Fruit fly (Drosophila melanogaster) whole organism, embryonic: ENCODE data around the gene CG5382.

Experiments
- Bgb ChIP-seq: fragments of 200-800 bp; sonication (Bioruptor generic); IDR thresholded peaks from 2 replicates; pipeline ENCODE4 v1.3.6; 2022; ENCODE audit warnings: missing biosample characterization, missing genetic modification characterization; ENCODE audit not compliant: partially characterized antibody
- CG10462 ChIP-seq: fragments of 200-800 bp; sonication (Bioruptor generic); optimal IDR thresholded peaks from 2 replicates; lab custom pipeline; 2016; ENCODE audit warnings: missing biosample characterization, missing genetic modification characterization
- CG10543 ChIP-seq: fragments of 200-800 bp; sonication (Bioruptor generic); optimal IDR thresholded peaks from 3 replicates; lab custom pipeline; 2017; ENCODE audit warnings: missing biosample characterization, mild to moderate bottlenecking, missing genetic modification characterization, moderate library complexity
- CG10979 ChIP-seq: fragments of 200-800 bp; sonication (Bioruptor generic); optimal IDR thresholded peaks from 2 replicates; lab custom pipeline; 2018; ENCODE audit warnings: missing biosample characterization, mild to moderate bottlenecking, missing genetic modification characterization, moderate library complexity
- CG11695 ChIP-seq: fragments of 200-800 bp; sonication (Bioruptor generic); IDR thresholded peaks from 3 replicates; pipeline ENCODE4 v1.3.6; 2022; ENCODE audit warnings: missing biosample characterization, missing genetic modification characterization
- CG13624 ChIP-seq: fragments of 200-800 bp; sonication (Bioruptor generic); optimal IDR thresholded peaks from 2 replicates; lab custom pipeline; 2016; ENCODE audit warnings: missing biosample characterization, missing genetic modification characterization
- CG13894 ChIP-seq: fragments of 200-800 bp; sonication (Bioruptor generic); optimal IDR thresholded peaks from 3 replicates; lab custom pipeline; 2018; ENCODE audit warnings: missing biosample characterization, mild to moderate bottlenecking, missing genetic modification characterization, moderate library complexity
- CG1529 ChIP-seq: fragments of 200-800 bp; sonication (Bioruptor generic); optimal IDR thresholded peaks from 3 replicates; lab custom pipeline; 2018; ENCODE audit warnings: missing biosample characterization, missing genetic modification characterization
- CG15479 ChIP-seq: fragments of 200-800 bp; sonication (Bioruptor generic); optimal IDR thresholded peaks from 3 replicates; lab custom pipeline; 2019; ENCODE audit warnings: missing biosample characterization, mild to moderate bottlenecking, missing genetic modification characterization, moderate library complexity
- CG1603 ChIP-seq: fragments of 200-800 bp; sonication (Bioruptor generic); optimal IDR thresholded peaks from 2 replicates; lab custom pipeline; 2019; ENCODE audit warnings: missing biosample characterization, mild to moderate bottlenecking, missing genetic modification characterization, moderate library complexity
- CG2116 ChIP-seq: fragments of 200-800 bp; sonication (Bioruptor generic); optimal IDR thresholded peaks from 3 replicates; lab custom pipeline; 2018; ENCODE audit warnings: missing biosample characterization, mild to moderate bottlenecking, missing genetic modification characterization
- CG2712 ChIP-seq: fragments of 200-800 bp; optimal IDR thresholded peaks from 3 replicates; lab custom pipeline; 2019; ENCODE audit warnings: missing biosample characterization, mild to moderate bottlenecking, missing genetic modification characterization, moderate library complexity
- CG30403 ChIP-seq: fragments of 200-800 bp; sonication (Bioruptor generic); optimal IDR thresholded peaks from 3 replicates; lab custom pipeline; 2016; ENCODE audit warnings: missing biosample characterization, missing genetic modification characterization
- CG34224 ChIP-seq: fragments of 200-800 bp; sonication (Bioruptor generic); IDR thresholded peaks from 3 replicates; pipeline ENCODE4 v1.3.6; 2022; ENCODE audit warnings: missing biosample characterization, missing genetic modification characterization; ENCODE audit not compliant: partially characterized antibody
- CG4360 ChIP-seq: fragments of 200-800 bp; sonication (Bioruptor generic); IDR thresholded peaks from 2 replicates; pipeline ENCODE4 v1.3.6; 2022; ENCODE audit warnings: missing biosample characterization, missing genetic modification characterization
- CG7987 ChIP-seq: fragments of 200-800 bp; sonication (Bioruptor generic); optimal IDR thresholded peaks from 2 replicates; lab custom pipeline; 2018; ENCODE audit warnings: missing biosample characterization, mild to moderate bottlenecking, missing genetic modification characterization, moderate library complexity
- CTCF ChIP-seq: fragments of 200-800 bp; sonication (Bioruptor generic); optimal IDR thresholded peaks from 2 replicates; lab custom pipeline; 2017; ENCODE audit warnings: missing biosample characterization, mild to moderate bottlenecking, missing genetic modification characterization, moderate library complexity
- D ChIP-seq, 2 experiments: fragments of 200-800 bp in 1 of 2; fragments of >200 bp in 1 of 2; sonication (Bioruptor generic) in 1 of 2; optimal IDR thresholded peaks; 2 replicates in 1 of 2; 3 replicates in 1 of 2; lab custom pipeline; 2017; ENCODE audit warnings: mild to moderate bottlenecking in 1 of 2, missing biosample characterization in 1 of 2, missing genetic modification characterization in 1 of 2, missing genetic modification reagents in 1 of 2
- Deaf1 ChIP-seq: fragments of 200-800 bp; optimal IDR thresholded peaks from 3 replicates; lab custom pipeline; 2019; ENCODE audit warnings: missing biosample characterization, mild to moderate bottlenecking, missing genetic modification characterization, moderate library complexity
- Elba2 ChIP-seq: fragments of 200-800 bp; sonication (Bioruptor generic); optimal IDR thresholded peaks from 3 replicates; lab custom pipeline; 2016; ENCODE audit warnings: missing biosample characterization, missing genetic modification characterization
- HLH4C ChIP-seq: fragments of 200-800 bp; sonication (Bioruptor generic); IDR thresholded peaks from 3 replicates; pipeline ENCODE4 v1.3.6; 2022; ENCODE audit warnings: missing biosample characterization, missing genetic modification characterization; ENCODE audit not compliant: partially characterized antibody
- Hmr ChIP-seq: fragments of 200-800 bp; sonication (Bioruptor generic); optimal IDR thresholded peaks from 3 replicates; lab custom pipeline; 2017; ENCODE audit warnings: mild to moderate bottlenecking, missing biosample characterization, missing genetic modification reagents, missing genetic modification characterization
- Med ChIP-seq: fragments of 200-800 bp; sonication (Bioruptor generic); peaks from one replicate; lab custom pipeline; 2016; ENCODE audit warnings: missing biosample characterization, missing genetic modification characterization, mild to moderate bottlenecking, inconsistent platforms, moderate library complexity
- NFAT ChIP-seq: fragments of 200-800 bp; sonication (Bioruptor generic); IDR thresholded peaks from 2 replicates; pipeline ENCODE4 v1.3.6; 2022; ENCODE audit warnings: missing biosample characterization, missing genetic modification characterization
- Opbp ChIP-seq: fragments of 200-800 bp; sonication (Bioruptor generic); IDR thresholded peaks from 3 replicates; pipeline ENCODE4 v1.3.6; 2022; ENCODE audit warnings: missing biosample characterization, missing genetic modification characterization; ENCODE audit not compliant: partially characterized antibody
- Sry-δ ChIP-seq: fragments of 200-800 bp; sonication (Bioruptor generic); optimal IDR thresholded peaks from 2 replicates; lab custom pipeline; 2016; ENCODE audit warnings: missing biosample characterization, missing genetic modification characterization
- bbx ChIP-seq: fragments of 200-800 bp; sonication (Bioruptor generic); IDR thresholded peaks from 2 replicates; pipeline ENCODE4 v1.3.6; 2022; ENCODE audit warnings: missing biosample characterization, missing genetic modification characterization; ENCODE audit not compliant: partially characterized antibody
- chn ChIP-seq: fragments of 200-800 bp; sonication (Bioruptor generic); optimal IDR thresholded peaks from 2 replicates; lab custom pipeline; 2016; ENCODE audit warnings: missing biosample characterization, missing genetic modification characterization
- crp ChIP-seq, 2 experiments: fragments of 200-800 bp; sonication (Bioruptor generic); optimal IDR thresholded peaks; 2 replicates in 1 of 2; 3 replicates in 1 of 2; lab custom pipeline; 2017; ENCODE audit warnings: missing biosample characterization in 2 of 2, missing genetic modification characterization in 2 of 2, mild to moderate bottlenecking in 1 of 2, moderate library complexity in 1 of 2
- dmrt11E ChIP-seq: fragments of 200-800 bp; sonication (Bioruptor generic); optimal IDR thresholded peaks from 3 replicates; lab custom pipeline; 2018; ENCODE audit warnings: missing biosample characterization, mild to moderate bottlenecking, missing genetic modification characterization, moderate library complexity
- emc ChIP-seq: fragments of 200-800 bp; sonication (Bioruptor generic); optimal IDR thresholded peaks from 2 replicates; lab custom pipeline; 2016; ENCODE audit warnings: missing biosample characterization, missing genetic modification characterization
- gcm ChIP-seq: fragments of 200-800 bp; sonication (Bioruptor generic); optimal IDR thresholded peaks from 2 replicates; lab custom pipeline; 2019; ENCODE audit warnings: missing biosample characterization, mild to moderate bottlenecking, missing genetic modification characterization, moderate library complexity
- hbn ChIP-seq: fragments of 200-800 bp; sonication (Bioruptor generic); IDR thresholded peaks from 2 replicates; pipeline ENCODE4 v1.3.6; 2022; ENCODE audit warnings: missing biosample characterization, missing genetic modification characterization; ENCODE audit not compliant: partially characterized antibody
- insv ChIP-seq, 2 experiments: fragments of 200-800 bp; sonication (Bioruptor generic); optimal IDR thresholded peaks; 3 replicates each; lab custom pipeline; 2016 to 2018; ENCODE audit warnings: missing biosample characterization in 2 of 2, missing genetic modification characterization in 2 of 2
- nerfin-2 ChIP-seq: fragments of 200-800 bp; sonication (Bioruptor generic); IDR thresholded peaks from 2 replicates; pipeline ENCODE4 v1.3.6; 2022; ENCODE audit warnings: missing biosample characterization, missing genetic modification characterization; ENCODE audit not compliant: partially characterized antibody
- onecut ChIP-seq: fragments of 200-800 bp; sonication (Bioruptor generic); IDR thresholded peaks from 2 replicates; pipeline ENCODE4 v1.3.6; 2022; ENCODE audit warnings: missing biosample characterization, missing genetic modification characterization
- prd ChIP-seq, 3 experiments: fragments of >200 bp in 2 of 3; fragments of 200-800 bp in 1 of 3; sonication (Bioruptor generic) in 1 of 3; optimal IDR thresholded peaks in 2 of 3; IDR thresholded peaks in 1 of 3; 2 replicates in 2 of 3; 3 replicates in 1 of 3; pipeline versions ENCODE4 v1.3.6 to Lab custom; 2017 to 2022; ENCODE audit warnings: missing biosample characterization in 1 of 3, missing genetic modification characterization in 1 of 3
- ranshi ChIP-seq: fragments of 200-800 bp; sonication (Bioruptor generic); IDR thresholded peaks from 2 replicates; pipeline ENCODE4 v1.3.6; 2022; ENCODE audit warnings: missing biosample characterization, missing genetic modification characterization
- repo ChIP-seq: fragments of 200-800 bp; sonication (Bioruptor generic); optimal IDR thresholded peaks from 2 replicates; lab custom pipeline; 2016; ENCODE audit warnings: missing biosample characterization, missing genetic modification characterization
- scrt ChIP-seq: fragments of 200-800 bp; sonication (Bioruptor generic); optimal IDR thresholded peaks from 2 replicates; lab custom pipeline; 2018; ENCODE audit warnings: missing biosample characterization, mild to moderate bottlenecking, missing genetic modification characterization, moderate library complexity
- stwl ChIP-seq: fragments of 200-800 bp; sonication (Bioruptor generic); optimal IDR thresholded peaks from 3 replicates; lab custom pipeline; 2018; ENCODE audit warnings: missing biosample characterization, mild to moderate bottlenecking, missing genetic modification characterization, moderate library complexity
- vnd ChIP-seq: fragments of 200-800 bp; sonication (Bioruptor generic); IDR thresholded peaks from 3 replicates; pipeline ENCODE4 v1.3.6; 2022; ENCODE audit warnings: missing biosample characterization, missing genetic modification characterization; ENCODE audit not compliant: partially characterized antibody
- zen2 ChIP-seq: fragments of 200-800 bp; sonication (Bioruptor generic); IDR thresholded peaks from 3 replicates; pipeline ENCODE4 v1.3.6; 2022; ENCODE audit warnings: missing biosample characterization, missing genetic modification characterization; ENCODE audit not compliant: partially characterized antibody

CG5382 gene

dm6 chr3R:22390109-22390508 lies 24.3 kb upstream of the CG5382 start:
- TF ChIP-seq Deaf1 (tag; lab: Kevin White, UChicago) (peak; percentile 37), CG34224 (peak; percentile 37; the same call in 1 of the 3 replicates), ranshi (GFP tag; lab: Robert Waterston, UW) (no peak), CG13894 (tag; lab: Kevin White, UChicago) (peak; percentile 92), CG15479 (GFP tag; lab: Kevin White, UChicago) (peak; percentile 33), dmrt11E (tag; lab: Kevin White, UChicago) (no peak), CG10543 (peak; percentile 3), repo (no peak)

dm6 chr3R:22389614-22390013 lies 23.8 kb upstream of the CG5382 start, which contains the start of the genes CAH8 and CG7059:
Gene CAH8, minus strand, starts transcription at chr3R:22389714.
Gene CG7059, plus strand, starts transcription at chr3R:22389780.
- no peak for TF ChIP-seq CG7987 (GFP tag; lab: Kevin White, UChicago)
- TF ChIP-seq emc (GFP tag; lab: Kevin White, UChicago): no peak
- peak in 1 of 2 experiments; percentile 2 for TF ChIP-seq insv (GFP tag; optimal IDR thresholded peaks at IDR 0.05; lab: Kevin White, UChicago)
- peak; percentile 90 for TF ChIP-seq onecut (GFP tag; lab: Robert Waterston, UW)
- peak in 1 of 2 experiments; percentile 3 for TF ChIP-seq crp (GFP tag; optimal IDR thresholded peaks at IDR 0.05; lab: Kevin White, UChicago)
- TF ChIP-seq Elba2 (GFP tag; lab: Kevin White, UChicago): peak; percentile 59
- TF ChIP-seq NFAT (GFP tag; lab: Robert Waterston, UW): no peak
- TF ChIP-seq chn (GFP tag; lab: Kevin White, UChicago): no peak
- TF ChIP-seq CG10979 (tag; lab: Kevin White, UChicago): no peak
- TF ChIP-seq scrt (GFP tag; lab: Kevin White, UChicago): peak; percentile 70
- TF ChIP-seq prd (optimal IDR thresholded peaks at IDR 0.05; lab: Kevin White, UChicago): no peak
- no peak for TF ChIP-seq prd (GFP tag; IDR thresholded peaks at IDR 0.05; lab: Robert Waterston, UW)
- TF ChIP-seq CG4360 (GFP tag; lab: Robert Waterston, UW): peak; percentile 37; the same call in 1 of the 2 replicates

- TF ChIP-seq Med (GFP tag; lab: Kevin White, UChicago) (peak; percentile 49), Opbp (GFP tag; lab: Robert Waterston, UW) (0 out of 3 replicates have a peak, but pooled peaks have one; percentile 35), D (optimal IDR thresholded peaks at IDR 0.05; lab: Kevin White, UChicago) (no peak), D (GFP tag; optimal IDR thresholded peaks at IDR 0.05; lab: Kevin White, UChicago) (no peak), gcm (GFP tag; lab: Kevin White, UChicago) (peak; percentile 40)
Observed at dm6 chr3R:22381735-22382134, 16.0 kb upstream of the CG5382 start, which contains the start of gene Gpdh3. Gene Gpdh3, plus strand, starts transcription at chr3R:22382035.

- TF ChIP-seq Bgb (GFP tag; lab: Robert Waterston, UW) (peak; percentile 85), stwl (tag; lab: Kevin White, UChicago) (peak; percentile 73), CG13624 (no peak), CG1529 (no peak), bbx (peak; percentile 84), nerfin-2 (GFP tag; lab: Robert Waterston, UW) (peak; percentile 85), CTCF (GFP tag; lab: Kevin White, UChicago) (no peak), HLH4C (GFP tag; lab: Robert Waterston, UW) (peak; percentile 92), CG10462 (no peak), CG11695 (GFP tag; lab: Robert Waterston, UW) (no peak), CG2116 (peak; percentile 69), Sry-δ (GFP tag; lab: Kevin White, UChicago) (peak; percentile 82), hbn (GFP tag; lab: Robert Waterston, UW) (peak; percentile 63), Deaf1 (tag; lab: Kevin White, UChicago) (no peak), Hmr (GFP tag; lab: Kevin White, UChicago) (no peak), scrt (GFP tag; lab: Kevin White, UChicago) (no peak), CG2712 (tag; lab: Kevin White, UChicago) (peak; percentile 46), vnd (peak; percentile 80), zen2 (GFP tag; lab: Robert Waterston, UW) (peak; percentile 88), CG1603 (tag; lab: Kevin White, UChicago) (peak; percentile 37), CG30403 (GFP tag; lab: Kevin White, UChicago) (no peak)
Observed at dm6 chr3R:22381077-22381476, 15.3 kb upstream of the CG5382 start, which contains the start of gene CG43342. Gene CG43342, plus strand, starts transcription at chr3R:22381340.
